Worm (Caenorhabditis elegans) whole organism, late embryonic: Measurements from ENCODE around the gene nhr-67.

ENCODE experiments used
- C08G9.2 ChIP-seq: sonication (generic microtip); optimal IDR thresholded peaks from 2 replicates; lab custom pipeline; 2016; ENCODE audit warnings: mild to moderate bottlenecking, missing genetic modification characterization, moderate library complexity, missing compliant biosample characterization
- C38D4.7 ChIP-seq: fragments of 200-800 bp; sonication (Bioruptor generic); optimal IDR thresholded peaks from 2 replicates; lab custom pipeline; 2018; ENCODE audit warnings: mild to moderate bottlenecking, missing genetic modification characterization, moderate library complexity, missing compliant biosample characterization
- F13H6.1 ChIP-seq: sonication (generic microtip); optimal IDR thresholded peaks from 2 replicates; lab custom pipeline; 2016; ENCODE audit warnings: missing genetic modification characterization, missing compliant biosample characterization
- K02D7.2 ChIP-seq: sonication (generic microtip); optimal IDR thresholded peaks from 2 replicates; lab custom pipeline; 2017; ENCODE audit warnings: mild to moderate bottlenecking, missing genetic modification characterization, missing compliant biosample characterization
- ceh-18 ChIP-seq: sonication (generic microtip); optimal IDR thresholded peaks from 2 replicates; lab custom pipeline; 2016; ENCODE audit warnings: missing genetic modification characterization, missing compliant biosample characterization
- ceh-19 ChIP-seq: fragments of 200-800 bp; sonication (Bioruptor generic); optimal IDR thresholded peaks from 2 replicates; lab custom pipeline; 2018; ENCODE audit warnings: mild to moderate bottlenecking, missing genetic modification characterization, missing compliant biosample characterization
- ceh-24 ChIP-seq: sonication (generic microtip); optimal IDR thresholded peaks from 2 replicates; lab custom pipeline; 2016; ENCODE audit warnings: mild to moderate bottlenecking, missing genetic modification characterization, missing compliant biosample characterization
- che-1 ChIP-seq: sonication (generic microtip); optimal IDR thresholded peaks from 2 replicates; lab custom pipeline; 2016; ENCODE audit warnings: mild to moderate bottlenecking, missing genetic modification characterization, missing compliant biosample characterization
- dmd-4 ChIP-seq: sonication (generic microtip); optimal IDR thresholded peaks from 2 replicates; lab custom pipeline; 2016; ENCODE audit warnings: borderline replicate concordance, missing genetic modification characterization, missing compliant biosample characterization
- elt-2 ChIP-seq: sonication (generic microtip); optimal IDR thresholded peaks from 2 replicates; lab custom pipeline; 2016; ENCODE audit warnings: missing genetic modification reagents, missing genetic modification characterization, missing compliant biosample characterization
- elt-4 ChIP-seq: sonication (generic microtip); optimal IDR thresholded peaks from 2 replicates; lab custom pipeline; 2016; ENCODE audit warnings: missing genetic modification characterization, missing compliant biosample characterization
- ets-4 ChIP-seq: sonication (generic microtip); optimal IDR thresholded peaks from 2 replicates; lab custom pipeline; 2016; ENCODE audit warnings: missing genetic modification characterization, missing compliant biosample characterization
- fax-1 ChIP-seq: sonication (generic microtip); optimal IDR thresholded peaks from 2 replicates; lab custom pipeline; 2016; ENCODE audit warnings: missing genotype, missing genetic modification characterization, missing compliant biosample characterization
- fkh-10 ChIP-seq: fragments of 150-350 bp; optimal IDR thresholded peaks from 2 replicates; lab custom pipeline; 2014; ENCODE audit warnings: missing biosample characterization, missing genetic modification reagents, missing genetic modification characterization
- gmeb-2 ChIP-seq: sonication (generic microtip); optimal IDR thresholded peaks from 2 replicates; lab custom pipeline; 2016; ENCODE audit warnings: missing genetic modification characterization, inconsistent platforms, missing compliant biosample characterization
- hlh-15 ChIP-seq: sonication (generic microtip); optimal IDR thresholded peaks from 2 replicates; lab custom pipeline; 2016; ENCODE audit warnings: missing genetic modification characterization, missing compliant biosample characterization
- hlh-30 ChIP-seq: sonication (generic microtip); optimal IDR thresholded peaks from 2 replicates; lab custom pipeline; 2017; ENCODE audit warnings: antibody characterized with exemption, missing genetic modification characterization, missing compliant biosample characterization; ENCODE audit not compliant: insufficient read depth
- lim-6 ChIP-seq: sonication (generic microtip); optimal IDR thresholded peaks from 2 replicates; lab custom pipeline; 2016; ENCODE audit warnings: missing genetic modification characterization, missing compliant biosample characterization
- madf-2 ChIP-seq: sonication (generic microtip); optimal IDR thresholded peaks from 2 replicates; lab custom pipeline; 2017; ENCODE audit warnings: missing genetic modification characterization, missing compliant biosample characterization
- mec-3 ChIP-seq: sonication (generic microtip); optimal IDR thresholded peaks from 2 replicates; lab custom pipeline; 2016; ENCODE audit warnings: borderline replicate concordance, missing genetic modification characterization, missing compliant biosample characterization
- nhr-232 ChIP-seq: sonication (generic microtip); optimal IDR thresholded peaks from 2 replicates; lab custom pipeline; 2016; ENCODE audit warnings: missing genetic modification characterization, missing compliant biosample characterization
- odd-2 ChIP-seq: sonication (generic microtip); optimal IDR thresholded peaks from 2 replicates; lab custom pipeline; 2017; ENCODE audit warnings: antibody characterized with exemption, mild to moderate bottlenecking, missing genetic modification characterization, missing compliant biosample characterization
- pag-3 ChIP-seq: sonication (generic microtip); optimal IDR thresholded peaks from 2 replicates; lab custom pipeline; 2016; ENCODE audit warnings: missing compliant biosample characterization, missing genetic modification characterization, borderline replicate concordance
- pat-9 ChIP-seq: fragments of 200-800 bp; sonication (Bioruptor generic); optimal IDR thresholded peaks from 2 replicates; lab custom pipeline; 2018; ENCODE audit warnings: mild to moderate bottlenecking, missing genetic modification characterization, moderate library complexity, missing compliant biosample characterization
- pqm-1 ChIP-seq: sonication (generic microtip); optimal IDR thresholded peaks from 2 replicates; lab custom pipeline; 2016; ENCODE audit warnings: missing genetic modification characterization, missing compliant biosample characterization
- ref-2 ChIP-seq: sonication (generic microtip); optimal IDR thresholded peaks from 2 replicates; lab custom pipeline; 2016; ENCODE audit warnings: missing genetic modification characterization, missing compliant biosample characterization
- sox-2 ChIP-seq: fragments of 200-800 bp; sonication (Bioruptor generic); IDR thresholded peaks from 2 replicates; pipeline ENCODE4 v1.3.6; 2022; ENCODE audit warnings: missing genetic modification reagents, missing genetic modification characterization, missing compliant biosample characterization
- syd-9 ChIP-seq: sonication (generic microtip); optimal IDR thresholded peaks from 2 replicates; lab custom pipeline; 2016; ENCODE audit warnings: mild to moderate bottlenecking, missing genetic modification characterization, moderate library complexity, missing compliant biosample characterization
- tbx-2 ChIP-seq: sonication (generic microtip); optimal IDR thresholded peaks from 2 replicates; lab custom pipeline; 2016; ENCODE audit warnings: missing genetic modification characterization, missing compliant biosample characterization
- tbx-7 ChIP-seq: sonication (generic microtip); optimal IDR thresholded peaks from 2 replicates; lab custom pipeline; 2016; ENCODE audit warnings: missing genotype, missing genetic modification characterization, missing compliant biosample characterization
- unc-3 ChIP-seq, 2 experiments: fragments of 200-800 bp in 1 of 2; sonication (Bioruptor generic) in 1 of 2; sonication (generic microtip) in 1 of 2; conservative IDR thresholded peaks in 1 of 2; optimal IDR thresholded peaks in 1 of 2; 2 replicates each; pipeline versions ENCODE4 v1.3.6 to Lab custom; 2016 to 2022; ENCODE audit warnings: missing compliant biosample characterization in 2 of 2, missing genetic modification characterization in 2 of 2, missing genetic modification reagents in 1 of 2
- zip-5 ChIP-seq: sonication (generic microtip); optimal IDR thresholded peaks from 2 replicates; lab custom pipeline; 2016; ENCODE audit warnings: missing genetic modification characterization, missing compliant biosample characterization
- ztf-16 ChIP-seq: sonication (generic microtip); optimal IDR thresholded peaks from 2 replicates; lab custom pipeline; 2017; ENCODE audit warnings: missing genetic modification characterization, missing compliant biosample characterization

Gene nhr-67

DNA sequence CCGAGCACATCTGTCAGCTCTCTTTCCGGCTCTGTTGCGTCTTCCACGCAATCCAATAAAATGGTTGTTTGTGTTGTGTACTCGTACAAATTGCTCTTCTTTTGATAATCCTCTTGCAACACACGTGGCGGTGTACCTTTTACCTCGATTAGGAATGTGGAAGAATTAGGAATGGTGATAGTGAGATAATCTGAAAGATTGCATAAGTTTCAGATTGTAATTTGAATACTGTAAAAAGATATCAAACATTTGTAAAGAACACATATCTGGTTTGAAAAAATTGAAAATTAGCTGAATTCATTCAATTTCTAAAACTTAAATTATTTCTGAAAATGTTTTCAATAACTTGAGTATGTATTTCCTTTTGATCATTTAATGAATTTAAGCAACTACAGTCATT lies 4.7 kb upstream of the nhr-67 start, which contains the start of gene C08F8.6:
Gene C08F8.6, minus strand, starts transcription at position 101 of the 400 bp plus-strand sequence.
- TF ChIP-seq sox-2 (GFP tag; lab: Robert Waterston, UW): no peak
- TF ChIP-seq zip-5 (tag; lab: Kevin White, UChicago): no peak
- TF ChIP-seq fax-1 (tag; lab: Kevin White, UChicago): no peak
- no peak for TF ChIP-seq syd-9 (tag; lab: Kevin White, UChicago)
- no peak for TF ChIP-seq C08G9.2 (tag; lab: Kevin White, UChicago)
- no peak for TF ChIP-seq fkh-10 (GFP tag; lab: Kevin White, UChicago)

DNA sequence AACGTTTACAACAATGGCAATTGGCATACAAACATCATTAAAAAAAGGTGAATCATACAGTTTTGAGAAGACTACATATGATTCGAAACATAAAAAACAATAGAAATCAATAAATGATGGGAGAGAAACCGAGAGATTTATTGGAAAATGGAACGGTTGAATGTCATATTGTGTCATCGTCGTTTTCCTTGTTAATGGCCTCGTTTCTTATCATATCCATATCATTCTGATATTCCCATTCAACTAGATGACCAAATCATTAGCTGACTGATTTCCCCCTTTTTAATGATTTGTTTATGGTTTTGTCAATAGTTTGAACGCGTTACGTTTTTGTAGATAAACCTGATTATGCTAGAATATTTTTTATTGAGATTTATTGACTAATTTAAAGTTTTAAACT lies 5.2 kb downstream of the nhr-67 start:
- TF ChIP-seq gmeb-2 (tag; lab: Kevin White, UChicago): no peak
- no peak for TF ChIP-seq pqm-1 (tag; lab: Kevin White, UChicago)
- no peak for TF ChIP-seq syd-9 (tag; lab: Kevin White, UChicago)
- no peak for TF ChIP-seq hlh-30
- TF ChIP-seq madf-2 (tag; lab: Kevin White, UChicago): no peak
- no peak for TF ChIP-seq zip-5 (tag; lab: Kevin White, UChicago)
- TF ChIP-seq dmd-4 (tag; lab: Kevin White, UChicago): no peak
- no peak for TF ChIP-seq tbx-2
- TF ChIP-seq ceh-18 (tag; lab: Kevin White, UChicago): no peak
- no peak for TF ChIP-seq C38D4.7 (GFP tag; lab: Kevin White, UChicago)
- no peak for TF ChIP-seq ceh-19 (GFP tag; lab: Kevin White, UChicago)
- no peak for TF ChIP-seq elt-4 (tag; lab: Kevin White, UChicago)
- TF ChIP-seq elt-2 (tag; lab: Kevin White, UChicago): no peak
- TF ChIP-seq, all 69 proteins: peak for 0

DNA sequence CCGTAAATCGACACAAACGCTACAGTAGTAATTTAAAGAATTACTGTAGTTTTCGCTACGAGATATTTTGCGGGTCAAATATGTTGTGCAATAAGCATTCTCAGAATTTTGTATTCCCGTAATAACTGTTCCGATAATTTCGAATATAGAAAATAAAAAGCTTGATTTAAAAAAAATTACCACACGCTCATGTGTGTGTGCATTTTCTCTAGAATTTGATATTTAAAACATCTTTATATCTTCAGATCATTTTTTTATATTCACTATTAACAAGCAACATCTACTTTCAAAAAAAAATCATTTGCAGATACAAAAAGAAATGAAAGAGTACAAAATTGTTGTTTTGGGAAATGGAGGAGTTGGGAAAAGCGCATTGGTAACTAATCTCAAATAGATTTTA lies 7.4 kb downstream of the nhr-67 start, which contains the start of gene rap-3:
Gene rap-3, plus strand, starts transcription at position 301 of the 400 bp plus-strand sequence.
- TF ChIP-seq K02D7.2 (tag; lab: Kevin White, UChicago) (no peak), F13H6.1 (tag; lab: Kevin White, UChicago) (no peak), ceh-24 (no peak)

DNA sequence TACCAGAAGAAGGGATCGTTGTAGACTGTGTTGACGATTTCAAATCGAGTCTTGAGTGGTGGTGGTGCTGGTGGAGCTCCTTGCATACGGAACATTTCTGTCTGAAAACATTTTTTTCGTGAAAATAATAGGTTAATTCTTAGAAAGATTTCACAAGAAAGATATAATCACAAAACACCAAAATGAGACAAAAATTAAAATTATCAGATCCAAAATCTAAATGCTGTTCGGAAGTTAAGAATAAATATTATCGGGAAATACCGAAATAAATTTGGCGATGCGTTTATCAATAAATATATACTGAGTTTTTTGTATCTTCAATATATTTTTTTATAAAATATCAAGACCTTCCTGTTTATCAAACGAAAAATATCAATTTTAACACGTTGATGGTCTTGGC lies 8.9 kb downstream of the nhr-67 start, which contains the start of gene C08F8.9:
Gene C08F8.9, minus strand, starts transcription at position 101 of the 400 bp plus-strand sequence.
- TF ChIP-seq mec-3 (tag; lab: Kevin White, UChicago) (no peak), nhr-232 (no peak), che-1 (no peak), ztf-16 (tag; lab: Kevin White, UChicago) (no peak), tbx-7 (tag; lab: Kevin White, UChicago) (no peak), ets-4 (no peak), pat-9 (tag; lab: Kevin White, UChicago) (no peak), odd-2 (tag; lab: Kevin White, UChicago) (no peak), lim-6 (tag; lab: Kevin White, UChicago) (no peak), hlh-15 (tag; lab: Kevin White, UChicago) (no peak), unc-3 (GFP tag; conservative IDR thresholded peaks at IDR 0.05; lab: Robert Waterston, UW) (no peak), unc-3 (tag; optimal IDR thresholded peaks at IDR 0.05; lab: Kevin White, UChicago) (no peak), pag-3 (tag; lab: Kevin White, UChicago) (no peak), ref-2 (tag; lab: Kevin White, UChicago) (no peak), C08G9.2 (tag; lab: Kevin White, UChicago) (no peak), pqm-1 (tag; lab: Kevin White, UChicago) (no peak), fax-1 (tag; lab: Kevin White, UChicago) (no peak)
